Worm (Caenorhabditis elegans) whole organism, L4 larva: ENCODE measurements around the gene Y41C4A.6.

ENCODE experiments used
- F10B5.3 ChIP-seq: sonication (generic microtip); optimal IDR thresholded peaks from 2 replicates; lab custom pipeline; 2016; ENCODE audit warnings: mild to moderate bottlenecking, missing genetic modification characterization, missing compliant biosample characterization
- F37D6.2 ChIP-seq: sonication (generic microtip); optimal IDR thresholded peaks from 2 replicates; lab custom pipeline; 2016; ENCODE audit warnings: mild to moderate bottlenecking, missing genetic modification characterization, missing compliant biosample characterization
- F44E2.7 ChIP-seq: fragments of 200-800 bp; sonication (Bioruptor generic); IDR thresholded peaks from 2 replicates; pipeline ENCODE4 v2.1.2; 2022; ENCODE audit warnings: missing genetic modification characterization, missing compliant biosample characterization
- R02D3.7 ChIP-seq: fragments of 150-350 bp; sonication (generic microtip); optimal IDR thresholded peaks from 3 replicates; lab custom pipeline; 2014; ENCODE audit warnings: missing biosample characterization, missing genetic modification characterization
- T26A8.4 ChIP-seq: fragments of 200-800 bp; sonication (Bioruptor generic); IDR thresholded peaks from 2 replicates; pipeline ENCODE4 v1.3.6; 2022; ENCODE audit warnings: missing genetic modification characterization, missing compliant biosample characterization
- Y105C5A.15 ChIP-seq: fragments of 200-800 bp; sonication (Bioruptor generic); IDR thresholded peaks from 2 replicates; pipeline ENCODE4 v1.3.6; 2022; ENCODE audit warnings: missing genetic modification characterization, missing compliant biosample characterization
- Y48G9A.11 ChIP-seq: fragments of 200-800 bp; sonication (Bioruptor generic); IDR thresholded peaks from 2 replicates; pipeline ENCODE4 v1.3.6; 2022; ENCODE audit warnings: missing genetic modification reagents, missing genetic modification characterization, missing compliant biosample characterization
- Y5F2A.4 ChIP-seq: fragments of 200-800 bp; sonication (Bioruptor generic); optimal IDR thresholded peaks from 2 replicates; lab custom pipeline; 2018; ENCODE audit warnings: mild to moderate bottlenecking, missing genetic modification characterization, missing compliant biosample characterization
- Y75B8A.6 ChIP-seq: fragments of 200-800 bp; sonication (Bioruptor generic); IDR thresholded peaks from 2 replicates; pipeline ENCODE4 v1.3.6; 2022; ENCODE audit warnings: missing genetic modification reagents, missing genetic modification characterization, missing compliant biosample characterization
- aha-1 ChIP-seq: fragments of 150-350 bp; peaks from one replicate; lab custom pipeline; 2014; ENCODE audit warnings: missing biosample characterization, missing genetic modification characterization
- aly-2 ChIP-seq: sonication (generic microtip); optimal IDR thresholded peaks from 2 replicates; lab custom pipeline; 2018; ENCODE audit warnings: missing biosample characterization, missing genetic modification characterization
- attf-4 ChIP-seq: sonication (generic microtip); optimal IDR thresholded peaks from 3 replicates; lab custom pipeline; 2017; ENCODE audit warnings: missing biosample characterization, missing genetic modification characterization
- ceh-32 ChIP-seq: sonication (generic microtip); optimal IDR thresholded peaks from 2 replicates; lab custom pipeline; 2016; ENCODE audit warnings: mild to moderate bottlenecking, missing genetic modification characterization, missing compliant biosample characterization; ENCODE audit not compliant: poor library complexity
- ceh-44 ChIP-seq: fragments of 200-800 bp; sonication (Bioruptor generic); IDR thresholded peaks from 2 replicates; pipeline ENCODE4 v1.3.6; 2022; ENCODE audit warnings: missing genetic modification reagents, missing genetic modification characterization, missing compliant biosample characterization
- ceh-82 ChIP-seq: sonication (generic microtip); optimal IDR thresholded peaks from 2 replicates; lab custom pipeline; 2017; ENCODE audit warnings: missing biosample characterization, missing genetic modification characterization
- ctbp-1 ChIP-seq: fragments of 200-800 bp; sonication (Bioruptor generic); IDR thresholded peaks from 2 replicates; pipeline ENCODE4 v1.3.6; 2022; ENCODE audit warnings: missing genetic modification reagents, missing genetic modification characterization, missing compliant biosample characterization
- daf-16 ChIP-seq, 3 experiments: sonication (generic microtip); optimal IDR thresholded peaks; 2 replicates each; lab custom pipeline; 2016 to 2017; ENCODE audit warnings: missing genetic modification characterization in 3 of 3, missing genetic modification reagents in 3 of 3, mild to moderate bottlenecking in 2 of 3, missing compliant biosample characterization in 2 of 3, missing biosample characterization in 1 of 3, moderate library complexity in 1 of 3
- dpl-1 ChIP-seq: fragments of 150-350 bp; optimal IDR thresholded peaks from 2 replicates; lab custom pipeline; 2014; ENCODE audit warnings: missing biosample characterization, missing genetic modification reagents, missing genetic modification characterization
- duxl-1 ChIP-seq: sonication (generic microtip); optimal IDR thresholded peaks from 2 replicates; lab custom pipeline; 2016; ENCODE audit warnings: mild to moderate bottlenecking, missing genetic modification characterization, moderate library complexity, missing compliant biosample characterization; ENCODE audit not compliant: poor library complexity
- dve-1 ChIP-seq: sonication (generic microtip); optimal IDR thresholded peaks from 2 replicates; lab custom pipeline; 2017; ENCODE audit warnings: antibody characterized with exemption, mild to moderate bottlenecking, missing genetic modification characterization, missing compliant biosample characterization; ENCODE audit not compliant: insufficient read depth
- egl-43 ChIP-seq: fragments of 200-800 bp; sonication (Bioruptor generic); IDR thresholded peaks from 2 replicates; pipeline ENCODE4 v1.3.6; 2022; ENCODE audit warnings: missing genetic modification reagents, missing genetic modification characterization, missing compliant biosample characterization
- fkh-10 ChIP-seq: fragments of 150-350 bp; optimal IDR thresholded peaks from 2 replicates; lab custom pipeline; 2014; ENCODE audit warnings: missing biosample characterization, missing genetic modification reagents, missing genetic modification characterization
- gei-8 ChIP-seq: fragments of 200-800 bp; sonication (Bioruptor generic); optimal IDR thresholded peaks from 2 replicates; lab custom pipeline; 2018; ENCODE audit warnings: mild to moderate bottlenecking, missing genetic modification characterization, missing compliant biosample characterization
- hif-1 ChIP-seq, 2 experiments: sonication (generic microtip); optimal IDR thresholded peaks; 2 replicates each; lab custom pipeline; 2016 to 2017; ENCODE audit warnings: missing compliant biosample characterization in 2 of 2, missing genetic modification characterization in 2 of 2, missing genetic modification reagents in 2 of 2, missing genotype in 2 of 2, mild to moderate bottlenecking in 1 of 2
- hlh-30 ChIP-seq: sonication (generic microtip); optimal IDR thresholded peaks from 2 replicates; lab custom pipeline; 2017; ENCODE audit warnings: antibody characterized with exemption, mild to moderate bottlenecking, missing genetic modification characterization, missing compliant biosample characterization; ENCODE audit not compliant: insufficient read depth
- lin-13 ChIP-seq: fragments of 150-350 bp; optimal IDR thresholded peaks from 2 replicates; lab custom pipeline; 2014; ENCODE audit warnings: missing biosample characterization, missing genetic modification reagents, missing genetic modification characterization
- lin-15B ChIP-seq: fragments of 150-350 bp; sonication (generic microtip); optimal IDR thresholded peaks from 3 replicates; lab custom pipeline; 2014; ENCODE audit warnings: missing biosample characterization, missing genetic modification characterization
- lin-39 ChIP-seq: fragments of 150-350 bp; optimal IDR thresholded peaks from 2 replicates; lab custom pipeline; 2014; ENCODE audit warnings: missing biosample characterization, missing genetic modification reagents, missing genetic modification characterization
- lsy-2 ChIP-seq, 2 experiments: fragments of 150-350 bp in 1 of 2; sonication (generic microtip) in 1 of 2; optimal IDR thresholded peaks; 2 replicates each; lab custom pipeline; 2014 to 2017; ENCODE audit warnings: missing biosample characterization in 2 of 2, missing genetic modification characterization in 2 of 2
- madf-5 ChIP-seq, 2 experiments: fragments of 200-800 bp; sonication (Bioruptor generic); IDR thresholded peaks; 2 replicates each; pipeline ENCODE4 v1.3.6; 2022; ENCODE audit warnings: missing compliant biosample characterization in 2 of 2, missing genetic modification characterization in 2 of 2
- madf-9 ChIP-seq: fragments of 200-800 bp; sonication (Bioruptor generic); conservative IDR thresholded peaks from 2 replicates; pipeline ENCODE4 v1.3.6; 2022; ENCODE audit warnings: missing genetic modification reagents, missing genetic modification characterization, missing compliant biosample characterization
- mes-2 ChIP-seq: sonication (generic microtip); optimal IDR thresholded peaks from 2 replicates; lab custom pipeline; 2016; ENCODE audit warnings: missing genotype, mild to moderate bottlenecking, missing genetic modification characterization, missing compliant biosample characterization; ENCODE audit not compliant: poor library complexity, severe bottlenecking
- mxl-2 ChIP-seq: fragments of 200-800 bp; sonication (Bioruptor generic); conservative IDR thresholded peaks from 2 replicates; pipeline ENCODE4 v1.3.6; 2022; ENCODE audit warnings: missing genetic modification reagents, missing genetic modification characterization, missing compliant biosample characterization
- mxl-3 ChIP-seq: fragments of 200-800 bp; sonication (Bioruptor generic); optimal IDR thresholded peaks from 2 replicates; lab custom pipeline; 2018; ENCODE audit warnings: mild to moderate bottlenecking, missing genetic modification characterization, missing compliant biosample characterization
- nhr-10 ChIP-seq: fragments of 150-350 bp; optimal IDR thresholded peaks from 2 replicates; lab custom pipeline; 2014; ENCODE audit warnings: missing biosample characterization, missing genetic modification characterization
- nhr-237 ChIP-seq: sonication (generic microtip); optimal IDR thresholded peaks from 2 replicates; lab custom pipeline; 2017; ENCODE audit warnings: missing biosample characterization, missing genetic modification characterization
- nhr-28 ChIP-seq: fragments of 150-350 bp; optimal IDR thresholded peaks from 2 replicates; lab custom pipeline; 2014; ENCODE audit warnings: missing biosample characterization, missing genetic modification characterization
- rbr-2 ChIP-seq: sonication (generic microtip); optimal IDR thresholded peaks from 2 replicates; lab custom pipeline; 2016; ENCODE audit warnings: missing genotype, missing genetic modification characterization, missing compliant biosample characterization
- saeg-2 ChIP-seq: fragments of 200-800 bp; sonication (Bioruptor generic); IDR thresholded peaks from 2 replicates; pipeline ENCODE4 v1.3.6; 2022; ENCODE audit warnings: missing genetic modification reagents, missing genetic modification characterization, missing compliant biosample characterization
- skn-1 ChIP-seq: fragments of 150-350 bp; optimal IDR thresholded peaks from 2 replicates; lab custom pipeline; 2014; ENCODE audit warnings: missing biosample characterization, missing genetic modification characterization
- spr-3 ChIP-seq: fragments of 200-800 bp; sonication (Bioruptor generic); optimal IDR thresholded peaks from 2 replicates; lab custom pipeline; 2018; ENCODE audit warnings: mild to moderate bottlenecking, missing genetic modification characterization, missing compliant biosample characterization
- tag-97 ChIP-seq: fragments of 200-800 bp; sonication (Bioruptor generic); IDR thresholded peaks from 2 replicates; pipeline ENCODE4 v1.3.6; 2022; ENCODE audit warnings: missing genetic modification characterization, missing compliant biosample characterization
- vab-7 ChIP-seq: fragments of 200-800 bp; sonication (Bioruptor generic); IDR thresholded peaks from 2 replicates; pipeline ENCODE4 v1.3.6; 2022; ENCODE audit warnings: missing genetic modification reagents, missing genetic modification characterization, missing compliant biosample characterization
- zag-1 ChIP-seq: fragments of 150-350 bp; optimal IDR thresholded peaks from 2 replicates; lab custom pipeline; 2014; ENCODE audit warnings: missing biosample characterization, missing genetic modification characterization
- zfp-2 ChIP-seq: sonication (generic microtip); optimal IDR thresholded peaks from 2 replicates; lab custom pipeline; 2016; ENCODE audit warnings: mild to moderate bottlenecking, missing genetic modification characterization, missing compliant biosample characterization
- zfp-3 ChIP-seq: fragments of 200-800 bp; sonication (Bioruptor generic); conservative IDR thresholded peaks from 2 replicates; pipeline ENCODE4 v1.3.6; 2022; ENCODE audit warnings: missing genetic modification reagents, missing genetic modification characterization, missing compliant biosample characterization
- zip-11 ChIP-seq: fragments of 200-800 bp; sonication (Bioruptor generic); IDR thresholded peaks from 2 replicates; pipeline ENCODE4 v1.3.6; 2022; ENCODE audit warnings: missing genetic modification characterization, missing compliant biosample characterization
- zip-2 ChIP-seq: fragments of 150-350 bp; optimal IDR thresholded peaks from 2 replicates; lab custom pipeline; 2014; ENCODE audit warnings: missing biosample characterization, missing genetic modification characterization
- ztf-11 ChIP-seq: fragments of 150-350 bp; optimal IDR thresholded peaks from 2 replicates; lab custom pipeline; 2014; ENCODE audit warnings: missing biosample characterization, missing genetic modification characterization
- ztf-7 ChIP-seq: fragments of 150-350 bp; optimal IDR thresholded peaks from 2 replicates; lab custom pipeline; 2014; ENCODE audit warnings: missing biosample characterization, missing genetic modification characterization

The Y41C4A.6 gene

ce11 chrIII:11657185-11657817, 39.1 kb upstream of the Y41C4A.6 start, which contains the start of gene crh-1 (continued):
- TF ChIP-seq saeg-2 (GFP tag; lab: Robert Waterston, UW) (no peak), ceh-32 (no peak), Y5F2A.4 (GFP tag; lab: Kevin White, UChicago) (no peak), ceh-82 (tag; lab: Kevin White, UChicago) (no peak), rbr-2 (peak; percentile 61), F44E2.7 (no peak), ceh-44 (GFP tag; lab: Robert Waterston, UW) (no peak), ztf-7 (peak; percentile 58), zip-11 (GFP tag; lab: Robert Waterston, UW) (no peak), zfp-2 (tag; lab: Kevin White, UChicago) (no peak), nhr-237 (tag; lab: Kevin White, UChicago) (no peak), skn-1 (tag; lab: Kevin White, UChicago) (no peak), vab-7 (GFP tag; lab: Robert Waterston, UW) (no peak), Y48G9A.11 (GFP tag; lab: Robert Waterston, UW) (no peak), hlh-30 (tag; lab: Kevin White, UChicago) (peak; percentile 98), ctbp-1 (0 out of 2 replicates have a peak, but pooled peaks have one; percentile 18), Y105C5A.15 (GFP tag; lab: Robert Waterston, UW) (no peak), zfp-3 (GFP tag; lab: Robert Waterston, UW) (0 out of 2 replicates have a peak, but pooled peaks have one; percentile 41), mxl-3 (GFP tag; lab: Kevin White, UChicago) (peak; percentile 33), egl-43 (GFP tag; lab: Robert Waterston, UW) (no peak), hif-1 (tag; optimal IDR thresholded peaks at IDR 0.05; lab: Kevin White, UChicago) (peak in 1 of 2 experiments; percentile 55), spr-3 (GFP tag; lab: Kevin White, UChicago) (no peak), Y75B8A.6 (GFP tag; lab: Robert Waterston, UW) (no peak), fkh-10 (GFP tag; lab: Kevin White, UChicago) (no peak), mxl-2 (GFP tag; lab: Robert Waterston, UW) (no peak), gei-8 (GFP tag; lab: Kevin White, UChicago) (no peak), T26A8.4 (GFP tag; lab: Robert Waterston, UW) (peak; percentile 52), lsy-2 (tag; optimal IDR thresholded peaks at IDR 0.05; lab: Kevin White, UChicago) (peak in 1 of 2 experiments; percentile 85), daf-16 (GFP tag; optimal IDR thresholded peaks at IDR 0.05; lab: Kevin White, UChicago) (peak in 1 of 2 experiments; percentile 35), daf-16 (tag; optimal IDR thresholded peaks at IDR 0.05; lab: Kevin White, UChicago) (peak; percentile 86), duxl-1 (tag; lab: Kevin White, UChicago) (peak; percentile 45), aly-2 (tag; lab: Kevin White, UChicago) (no peak), aha-1 (tag; lab: Kevin White, UChicago) (peak; percentile 99), zip-2 (tag; lab: Kevin White, UChicago) (no peak), lin-39 (tag; lab: Kevin White, UChicago) (no peak), nhr-28 (tag; lab: Kevin White, UChicago) (peak; percentile 60), ztf-11 (tag; lab: Kevin White, UChicago) (no peak), madf-5 (GFP tag; IDR thresholded peaks at IDR 0.05; lab: Robert Waterston, UW) (no peak), dpl-1 (GFP tag; lab: Kevin White, UChicago) (peak; percentile 76), zag-1 (tag; lab: Kevin White, UChicago) (no peak), F37D6.2 (tag; lab: Kevin White, UChicago) (no peak), nhr-10 (tag; lab: Kevin White, UChicago) (no peak), attf-4 (tag; lab: Kevin White, UChicago) (no peak), dve-1 (tag; lab: Kevin White, UChicago) (peak; percentile 83), R02D3.7 (tag; lab: Kevin White, UChicago) (no peak), lin-15B (tag; lab: Kevin White, UChicago) (no peak), madf-9 (no peak), F10B5.3 (no peak), mes-2 (tag; lab: Kevin White, UChicago) (peak; percentile 79), tag-97 (GFP tag; lab: Robert Waterston, UW) (no peak), lin-13 (peak; percentile 69)
